Worm (Caenorhabditis elegans) whole organism, late embryonic: ENCODE results near the gene sri-42.

Experiments
- F13H6.1 ChIP-seq: sonication (generic microtip); optimal IDR thresholded peaks from 2 replicates; lab custom pipeline; 2016; ENCODE audit warnings: missing genetic modification characterization, missing compliant biosample characterization
- K09A11.1 ChIP-seq: sonication (generic microtip); optimal IDR thresholded peaks from 2 replicates; lab custom pipeline; 2017; ENCODE audit warnings: antibody characterized with exemption, mild to moderate bottlenecking, missing genetic modification characterization, missing compliant biosample characterization; ENCODE audit not compliant: insufficient read depth
- T23F11.4 ChIP-seq: fragments of 200-800 bp; sonication (Bioruptor generic); optimal IDR thresholded peaks from 2 replicates; lab custom pipeline; 2018; ENCODE audit warnings: mild to moderate bottlenecking, missing genetic modification characterization, missing compliant biosample characterization
- ahr-1 ChIP-seq: sonication (generic microtip); optimal IDR thresholded peaks from 2 replicates; lab custom pipeline; 2016; ENCODE audit warnings: missing genetic modification characterization, missing compliant biosample characterization
- ama-1 ChIP-seq: fragments of 150-350 bp; optimal IDR thresholded peaks from 2 replicates; lab custom pipeline; 2014
- ceh-18 ChIP-seq: sonication (generic microtip); optimal IDR thresholded peaks from 2 replicates; lab custom pipeline; 2016; ENCODE audit warnings: missing genetic modification characterization, missing compliant biosample characterization
- ceh-19 ChIP-seq: fragments of 200-800 bp; sonication (Bioruptor generic); optimal IDR thresholded peaks from 2 replicates; lab custom pipeline; 2018; ENCODE audit warnings: mild to moderate bottlenecking, missing genetic modification characterization, missing compliant biosample characterization
- ceh-2 ChIP-seq: sonication (generic microtip); optimal IDR thresholded peaks from 2 replicates; lab custom pipeline; 2016; ENCODE audit warnings: missing genotype, missing genetic modification characterization, missing compliant biosample characterization
- ceh-22 ChIP-seq: sonication (generic microtip); optimal IDR thresholded peaks from 2 replicates; lab custom pipeline; 2017; ENCODE audit warnings: missing biosample characterization, missing genetic modification characterization
- ceh-31 ChIP-seq: sonication (generic microtip); optimal IDR thresholded peaks from 2 replicates; lab custom pipeline; 2016; ENCODE audit warnings: missing genetic modification characterization, missing compliant biosample characterization
- ceh-34 ChIP-seq: sonication (generic microtip); optimal IDR thresholded peaks from 2 replicates; lab custom pipeline; 2016; ENCODE audit warnings: mild to moderate bottlenecking, missing genetic modification characterization, missing compliant biosample characterization
- ceh-45 ChIP-seq: fragments of 200-800 bp; sonication (Bioruptor generic); IDR thresholded peaks from 2 replicates; pipeline ENCODE4 v1.3.6; 2022; ENCODE audit warnings: missing genetic modification reagents, missing genetic modification characterization, missing compliant biosample characterization
- ceh-48 ChIP-seq: sonication (generic microtip); optimal IDR thresholded peaks from 2 replicates; lab custom pipeline; 2016; ENCODE audit warnings: missing genetic modification characterization, inconsistent platforms, missing compliant biosample characterization
- ceh-6 ChIP-seq: fragments of 200-800 bp; sonication (Bioruptor generic); optimal IDR thresholded peaks from 2 replicates; lab custom pipeline; 2018; ENCODE audit warnings: mild to moderate bottlenecking, missing genetic modification characterization, missing compliant biosample characterization
- ceh-9 ChIP-seq: sonication (generic microtip); optimal IDR thresholded peaks from 2 replicates; lab custom pipeline; 2016; ENCODE audit warnings: mild to moderate bottlenecking, missing genetic modification characterization, inconsistent platforms, missing compliant biosample characterization
- elt-2 ChIP-seq: sonication (generic microtip); optimal IDR thresholded peaks from 2 replicates; lab custom pipeline; 2016; ENCODE audit warnings: missing genetic modification reagents, missing genetic modification characterization, missing compliant biosample characterization
- fax-1 ChIP-seq: sonication (generic microtip); optimal IDR thresholded peaks from 2 replicates; lab custom pipeline; 2016; ENCODE audit warnings: missing genotype, missing genetic modification characterization, missing compliant biosample characterization
- fkh-10 ChIP-seq: fragments of 150-350 bp; optimal IDR thresholded peaks from 2 replicates; lab custom pipeline; 2014; ENCODE audit warnings: missing biosample characterization, missing genetic modification reagents, missing genetic modification characterization
- hlh-13 ChIP-seq: fragments of 200-800 bp; sonication (Bioruptor generic); optimal IDR thresholded peaks from 2 replicates; lab custom pipeline; 2018; ENCODE audit warnings: mild to moderate bottlenecking, missing genetic modification characterization, missing compliant biosample characterization
- hlh-15 ChIP-seq: sonication (generic microtip); optimal IDR thresholded peaks from 2 replicates; lab custom pipeline; 2016; ENCODE audit warnings: missing genetic modification characterization, missing compliant biosample characterization
- hlh-30 ChIP-seq: sonication (generic microtip); optimal IDR thresholded peaks from 2 replicates; lab custom pipeline; 2017; ENCODE audit warnings: antibody characterized with exemption, missing genetic modification characterization, missing compliant biosample characterization; ENCODE audit not compliant: insufficient read depth
- hlh-6 ChIP-seq: sonication (generic microtip); optimal IDR thresholded peaks from 2 replicates; lab custom pipeline; 2016; ENCODE audit warnings: missing genotype, missing genetic modification characterization, missing compliant biosample characterization
- hlh-8 ChIP-seq: sonication (generic microtip); optimal IDR thresholded peaks from 2 replicates; lab custom pipeline; 2016; ENCODE audit warnings: missing genotype, missing genetic modification characterization, missing compliant biosample characterization
- lim-6 ChIP-seq: sonication (generic microtip); optimal IDR thresholded peaks from 2 replicates; lab custom pipeline; 2016; ENCODE audit warnings: missing genetic modification characterization, missing compliant biosample characterization
- lin-11 ChIP-seq: fragments of 200-800 bp; sonication (Bioruptor generic); optimal IDR thresholded peaks from 2 replicates; lab custom pipeline; 2018; ENCODE audit warnings: mild to moderate bottlenecking, missing genetic modification characterization, missing compliant biosample characterization
- nfya-1 ChIP-seq: sonication (generic microtip); optimal IDR thresholded peaks from 2 replicates; lab custom pipeline; 2017; ENCODE audit warnings: missing genetic modification characterization, mild to moderate bottlenecking, missing compliant biosample characterization, antibody characterized with exemption, moderate library complexity
- nhr-11 ChIP-seq: fragments of 150-350 bp; optimal IDR thresholded peaks from 2 replicates; lab custom pipeline; 2014; ENCODE audit warnings: missing biosample characterization, missing genetic modification characterization
- nhr-232 ChIP-seq: sonication (generic microtip); optimal IDR thresholded peaks from 2 replicates; lab custom pipeline; 2016; ENCODE audit warnings: missing genetic modification characterization, missing compliant biosample characterization
- odd-2 ChIP-seq: sonication (generic microtip); optimal IDR thresholded peaks from 2 replicates; lab custom pipeline; 2017; ENCODE audit warnings: antibody characterized with exemption, mild to moderate bottlenecking, missing genetic modification characterization, missing compliant biosample characterization
- pag-3 ChIP-seq: sonication (generic microtip); optimal IDR thresholded peaks from 2 replicates; lab custom pipeline; 2016; ENCODE audit warnings: missing compliant biosample characterization, missing genetic modification characterization, borderline replicate concordance
- pat-9 ChIP-seq: fragments of 200-800 bp; sonication (Bioruptor generic); optimal IDR thresholded peaks from 2 replicates; lab custom pipeline; 2018; ENCODE audit warnings: mild to moderate bottlenecking, missing genetic modification characterization, moderate library complexity, missing compliant biosample characterization
- pax-1 ChIP-seq: fragments of 150-350 bp; optimal IDR thresholded peaks from 2 replicates; lab custom pipeline; 2014; ENCODE audit warnings: missing biosample characterization, missing genetic modification characterization
- pha-4 ChIP-seq: fragments of 150-350 bp; optimal IDR thresholded peaks from 2 replicates; lab custom pipeline; 2018; ENCODE audit warnings: missing biosample characterization, missing genetic modification reagents, missing genetic modification characterization
- pros-1 ChIP-seq: fragments of 150-350 bp; optimal IDR thresholded peaks from 2 replicates; lab custom pipeline; 2014; ENCODE audit warnings: missing biosample characterization, missing genetic modification reagents, missing genetic modification characterization
- ref-2 ChIP-seq: sonication (generic microtip); optimal IDR thresholded peaks from 2 replicates; lab custom pipeline; 2016; ENCODE audit warnings: missing genetic modification characterization, missing compliant biosample characterization
- sox-2 ChIP-seq: fragments of 200-800 bp; sonication (Bioruptor generic); IDR thresholded peaks from 2 replicates; pipeline ENCODE4 v1.3.6; 2022; ENCODE audit warnings: missing genetic modification reagents, missing genetic modification characterization, missing compliant biosample characterization
- syd-9 ChIP-seq: sonication (generic microtip); optimal IDR thresholded peaks from 2 replicates; lab custom pipeline; 2016; ENCODE audit warnings: mild to moderate bottlenecking, missing genetic modification characterization, moderate library complexity, missing compliant biosample characterization
- tbx-2 ChIP-seq: sonication (generic microtip); optimal IDR thresholded peaks from 2 replicates; lab custom pipeline; 2016; ENCODE audit warnings: missing genetic modification characterization, missing compliant biosample characterization
- ttx-3 ChIP-seq: sonication (generic microtip); optimal IDR thresholded peaks from 2 replicates; lab custom pipeline; 2016; ENCODE audit warnings: missing genetic modification reagents, missing genetic modification characterization, missing compliant biosample characterization
- unc-3 ChIP-seq, 2 experiments: fragments of 200-800 bp in 1 of 2; sonication (Bioruptor generic) in 1 of 2; sonication (generic microtip) in 1 of 2; conservative IDR thresholded peaks in 1 of 2; optimal IDR thresholded peaks in 1 of 2; 2 replicates each; pipeline versions ENCODE4 v1.3.6 to Lab custom; 2016 to 2022; ENCODE audit warnings: missing compliant biosample characterization in 2 of 2, missing genetic modification characterization in 2 of 2, missing genetic modification reagents in 1 of 2
- unc-42 ChIP-seq: sonication (generic microtip); optimal IDR thresholded peaks from 2 replicates; lab custom pipeline; 2016; ENCODE audit warnings: missing genotype, missing genetic modification characterization, missing compliant biosample characterization
- zip-5 ChIP-seq: sonication (generic microtip); optimal IDR thresholded peaks from 2 replicates; lab custom pipeline; 2016; ENCODE audit warnings: missing genetic modification characterization, missing compliant biosample characterization
- ztf-16 ChIP-seq: sonication (generic microtip); optimal IDR thresholded peaks from 2 replicates; lab custom pipeline; 2017; ENCODE audit warnings: missing genetic modification characterization, missing compliant biosample characterization

The sri-42 gene

ce11 chrII:3123206-3123605, 19.5 kb downstream of the sri-42 start, which contains the start of gene srh-71:
Gene srh-71, plus strand, starts transcription at chrII:3123506.
- TF ChIP-seq ceh-18 = no peak
- no peak for TF ChIP-seq ceh-9 (tag; lab: Kevin White, UChicago)
- no peak for TF ChIP-seq hlh-8
- no peak for TF ChIP-seq unc-42 (tag; lab: Kevin White, UChicago)
- TF ChIP-seq ceh-19 = no peak
- TF ChIP-seq, all 69 proteins: peak for 0

ce11 chrII:3118907-3119382, 23.8 kb downstream of the sri-42 start, which contains the start of gene T10D4.6:
Gene T10D4.6, plus strand, starts transcription at chrII:3119332.
- peak; percentile 27 for TF ChIP-seq ceh-31 (tag; lab: Kevin White, UChicago)
- TF ChIP-seq zip-5 (tag; lab: Kevin White, UChicago) = no peak
- TF ChIP-seq unc-3 (GFP tag; conservative IDR thresholded peaks at IDR 0.05; lab: Robert Waterston, UW) = no peak
- TF ChIP-seq unc-3 (tag; optimal IDR thresholded peaks at IDR 0.05; lab: Kevin White, UChicago) = no peak
- TF ChIP-seq lim-6 = no peak
- peak; percentile 40 for TF ChIP-seq ceh-34 (tag; lab: Kevin White, UChicago)
- no peak for TF ChIP-seq fkh-10 (GFP tag; lab: Kevin White, UChicago)
- TF ChIP-seq ceh-48 (tag; lab: Kevin White, UChicago) = peak; percentile 71
- no peak for TF ChIP-seq hlh-15 (tag; lab: Kevin White, UChicago)
- TF ChIP-seq tbx-2 (tag; lab: Kevin White, UChicago) = peak; percentile 70
- no peak for TF ChIP-seq pax-1 (tag; lab: Kevin White, UChicago)
- no peak for TF ChIP-seq syd-9
- peak; percentile 34 for TF ChIP-seq unc-42 (tag; lab: Kevin White, UChicago)
- peak; percentile 42 for TF ChIP-seq nfya-1 (tag; lab: Kevin White, UChicago)
- TF ChIP-seq T23F11.4 (GFP tag; lab: Kevin White, UChicago) = no peak
- TF ChIP-seq hlh-8 = no peak
- peak; percentile 0 for TF ChIP-seq ceh-2 (tag; lab: Kevin White, UChicago)
- TF ChIP-seq hlh-30 (tag; lab: Kevin White, UChicago) = no peak

ce11 chrII:3117471-3117870, 25.3 kb downstream of the sri-42 start, which contains the start of gene T10D4.7:
Gene T10D4.7, plus strand, starts transcription at chrII:3117771.
- TF ChIP-seq hlh-13 (GFP tag; lab: Kevin White, UChicago) (no peak), K09A11.1 (no peak), odd-2 (tag; lab: Kevin White, UChicago) (no peak), pros-1 (tag; lab: Kevin White, UChicago) (no peak), ceh-45 (GFP tag; lab: Robert Waterston, UW) (no peak), unc-42 (tag; lab: Kevin White, UChicago) (no peak)

ce11 chrII:3113934-3114333, 28.8 kb downstream of the sri-42 start, which contains the start of gene clec-123:
Gene clec-123, plus strand, starts transcription at chrII:3114234.
- TF ChIP-seq ceh-22 (tag; lab: Kevin White, UChicago) (no peak), ceh-19 (no peak), pha-4 (no peak), ceh-6 (GFP tag; lab: Kevin White, UChicago) (no peak), fax-1 (tag; lab: Kevin White, UChicago) (no peak), sox-2 (GFP tag; lab: Robert Waterston, UW) (no peak), nhr-11 (tag; lab: Kevin White, UChicago) (no peak), ahr-1 (tag; lab: Kevin White, UChicago) (no peak), pros-1 (tag; lab: Kevin White, UChicago) (no peak), ttx-3 (tag; lab: Kevin White, UChicago) (no peak)

ce11 chrII:3113289-3113688, 29.5 kb downstream of the sri-42 start:
- TF ChIP-seq ceh-6 (GFP tag; lab: Kevin White, UChicago) (no peak), ceh-22 (tag; lab: Kevin White, UChicago) (no peak), pat-9 (no peak), nfya-1 (tag; lab: Kevin White, UChicago) (no peak), ahr-1 (tag; lab: Kevin White, UChicago) (no peak), pros-1 (tag; lab: Kevin White, UChicago) (no peak), F13H6.1 (tag; lab: Kevin White, UChicago) (no peak), nhr-232 (tag; lab: Kevin White, UChicago) (no peak), ref-2 (tag; lab: Kevin White, UChicago) (no peak), ceh-34 (tag; lab: Kevin White, UChicago) (no peak), pag-3 (tag; lab: Kevin White, UChicago) (no peak), tbx-2 (tag; lab: Kevin White, UChicago) (no peak), elt-2 (tag; lab: Kevin White, UChicago) (no peak), sox-2 (GFP tag; lab: Robert Waterston, UW) (no peak), ama-1 (no peak), lin-11 (tag; lab: Kevin White, UChicago) (no peak), ztf-16 (tag; lab: Kevin White, UChicago) (no peak), hlh-6 (tag; lab: Kevin White, UChicago) (no peak)
